Worm (Caenorhabditis elegans): ENCODE data around the gene tmem-17.

DNA sequence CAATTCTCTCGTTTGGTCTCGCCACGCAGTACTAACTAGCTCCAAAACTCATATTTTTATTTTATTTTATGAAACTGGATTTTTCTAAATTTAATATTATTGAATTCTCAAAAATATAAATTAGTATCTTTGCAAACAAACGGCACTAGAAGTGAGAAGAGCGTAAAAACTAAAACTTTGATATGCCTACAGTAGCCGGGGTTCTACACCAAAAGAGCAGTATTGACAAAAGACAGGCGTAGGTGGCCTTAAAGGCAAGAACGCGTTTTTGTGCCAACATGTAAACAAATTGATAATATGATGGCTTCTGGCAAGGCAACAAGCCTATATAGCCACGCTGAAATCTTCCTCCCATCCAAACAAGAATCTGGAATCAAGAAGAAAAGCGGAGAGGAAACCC is 7.5 kb upstream of the tmem-17 start, which contains the start of gene R01H2.1:
- TF ChIP-seq ceh-31 (tag; optimal IDR thresholded peaks at IDR 0.05) (no peak), che-1 (tag; optimal IDR thresholded peaks at IDR 0.05) (no peak), nhr-11 (tag; optimal IDR thresholded peaks at IDR 0.05) (no peak), elt-2 (tag; optimal IDR thresholded peaks at IDR 0.05) (no peak), nfya-1 (tag; optimal IDR thresholded peaks at IDR 0.05) (no peak), ama-1 (optimal IDR thresholded peaks at IDR 0.05) (no peak), ceh-24 (tag; optimal IDR thresholded peaks at IDR 0.05) (no peak), mec-3 (tag; optimal IDR thresholded peaks at IDR 0.05; ENCODE audit: borderline replicate concordance) (no peak)

Data from whole organism, late embryonic.